Fruit fly (Drosophila melanogaster) whole organism, embryonic: ENCODE measurements around the gene CG34429.
A peak's percentile ranks its signal among the peaks of the same experiment; 100 is the strongest.

Experiments used
- Antp ChIP-seq: fragments of 200-800 bp; sonication (Bioruptor generic); optimal IDR thresholded peaks from 3 replicates; lab custom pipeline; 2016; ENCODE audit warnings: missing biosample characterization, missing genetic modification characterization
- Atf3 ChIP-seq: fragments of 200-800 bp; sonication (Bioruptor generic); optimal IDR thresholded peaks from 3 replicates; lab custom pipeline; 2016; ENCODE audit warnings: missing biosample characterization, missing genetic modification characterization
- BEAF-32 ChIP-seq: fragments of 200-800 bp; sonication (Bioruptor generic); optimal IDR thresholded peaks from 3 replicates; lab custom pipeline; 2017; ENCODE audit warnings: missing biosample characterization, missing genetic modification characterization, mild to moderate bottlenecking, moderate library complexity, missing genetic modification reagents
- CG10209 ChIP-seq: fragments of 200-800 bp; sonication (Bioruptor generic); optimal IDR thresholded peaks from 3 replicates; lab custom pipeline; 2017; ENCODE audit warnings: missing biosample characterization, mild to moderate bottlenecking, missing genetic modification characterization, missing genetic modification reagents
- CG11560 ChIP-seq: fragments of 200-800 bp; sonication (Bioruptor generic); IDR thresholded peaks from 3 replicates; pipeline ENCODE4 v1.3.6; 2022; ENCODE audit warnings: missing biosample characterization, missing genetic modification characterization
- CG12391 ChIP-seq: fragments of 200-800 bp; sonication (Bioruptor generic); optimal IDR thresholded peaks from 3 replicates; lab custom pipeline; 2018; ENCODE audit warnings: missing biosample characterization, mild to moderate bottlenecking, missing genetic modification characterization, moderate library complexity
- CG12659 ChIP-seq: fragments of 200-800 bp; sonication (Bioruptor generic); optimal IDR thresholded peaks from 3 replicates; lab custom pipeline; 2017; ENCODE audit warnings: mild to moderate bottlenecking, missing biosample characterization, missing genetic modification reagents, missing genetic modification characterization
- CG12769 ChIP-seq: fragments of 200-800 bp; sonication (Bioruptor generic); optimal IDR thresholded peaks from 2 replicates; lab custom pipeline; 2019; ENCODE audit warnings: missing biosample characterization, mild to moderate bottlenecking, missing genetic modification characterization, moderate library complexity
- CG1602 ChIP-seq: fragments of 200-800 bp; sonication (Bioruptor generic); optimal IDR thresholded peaks from 3 replicates; lab custom pipeline; 2016; ENCODE audit warnings: missing biosample characterization, missing genetic modification characterization
- CG1603 ChIP-seq: fragments of 200-800 bp; sonication (Bioruptor generic); optimal IDR thresholded peaks from 2 replicates; lab custom pipeline; 2019; ENCODE audit warnings: missing biosample characterization, mild to moderate bottlenecking, missing genetic modification characterization, moderate library complexity
- CG16815 ChIP-seq: fragments of 200-800 bp; sonication (Bioruptor generic); optimal IDR thresholded peaks from 3 replicates; lab custom pipeline; 2017; ENCODE audit warnings: missing biosample characterization, mild to moderate bottlenecking, missing genetic modification characterization
- CG18476 ChIP-seq: fragments of 200-800 bp; sonication (Bioruptor generic); optimal IDR thresholded peaks from 2 replicates; lab custom pipeline; 2016; ENCODE audit warnings: missing biosample characterization, mild to moderate bottlenecking, missing genetic modification characterization
- CG2129 ChIP-seq: fragments of 200-800 bp; sonication (Bioruptor generic); IDR thresholded peaks from 2 replicates; pipeline ENCODE4 v1.3.6; 2022; ENCODE audit warnings: missing biosample characterization, missing genetic modification characterization; ENCODE audit not compliant: partially characterized antibody
- CG2875 ChIP-seq: fragments of 200-800 bp; sonication (Bioruptor generic); optimal IDR thresholded peaks from 2 replicates; lab custom pipeline; 2017; ENCODE audit warnings: missing biosample characterization, mild to moderate bottlenecking, missing genetic modification characterization, missing genetic modification reagents
- CG32532 ChIP-seq: fragments of 200-800 bp; sonication (Bioruptor generic); IDR thresholded peaks from 2 replicates; pipeline ENCODE4 v1.3.6; 2022; ENCODE audit warnings: missing biosample characterization, missing genetic modification characterization
- CG5953 ChIP-seq: fragments of 200-800 bp; sonication (Bioruptor generic); IDR thresholded peaks from 2 replicates; pipeline ENCODE4 v1.3.6; 2022; ENCODE audit warnings: missing biosample characterization, missing genetic modification characterization
- CG9215 ChIP-seq: fragments of 200-800 bp; sonication (Bioruptor generic); IDR thresholded peaks from 2 replicates; pipeline ENCODE4 v1.3.6; 2022; ENCODE audit warnings: missing biosample characterization, missing genetic modification characterization
- CG9437 ChIP-seq: fragments of 200-800 bp; sonication (Bioruptor generic); optimal IDR thresholded peaks from 2 replicates; lab custom pipeline; 2018; ENCODE audit warnings: missing biosample characterization, mild to moderate bottlenecking, missing genetic modification characterization
- Doc3 ChIP-seq: fragments of 200-800 bp; sonication (Bioruptor generic); IDR thresholded peaks from 3 replicates; pipeline ENCODE4 v1.3.6; 2022; ENCODE audit warnings: missing biosample characterization, missing genetic modification characterization; ENCODE audit not compliant: partially characterized antibody
- HLHmδ ChIP-seq: fragments of 200-800 bp; sonication (Bioruptor generic); optimal IDR thresholded peaks from 2 replicates; lab custom pipeline; 2018; ENCODE audit warnings: missing biosample characterization, mild to moderate bottlenecking, missing genetic modification characterization, moderate library complexity
- Hmr ChIP-seq: fragments of 200-800 bp; sonication (Bioruptor generic); optimal IDR thresholded peaks from 3 replicates; lab custom pipeline; 2017; ENCODE audit warnings: mild to moderate bottlenecking, missing biosample characterization, missing genetic modification reagents, missing genetic modification characterization
- Hmx ChIP-seq: fragments of 200-800 bp; sonication (Bioruptor generic); optimal IDR thresholded peaks from 2 replicates; lab custom pipeline; 2016; ENCODE audit warnings: missing biosample characterization, missing genetic modification characterization
- Hr3 ChIP-seq: fragments of 200-800 bp; sonication (Bioruptor generic); optimal IDR thresholded peaks from 3 replicates; lab custom pipeline; 2016; ENCODE audit warnings: missing biosample characterization, missing genetic modification characterization
- Nf-YC ChIP-seq: fragments of 200-800 bp; optimal IDR thresholded peaks from 3 replicates; lab custom pipeline; 2019; ENCODE audit warnings: missing biosample characterization, mild to moderate bottlenecking, missing genetic modification characterization, moderate library complexity
- Side ChIP-seq: fragments of 200-800 bp; sonication (Bioruptor generic); optimal IDR thresholded peaks from 2 replicates; lab custom pipeline; 2016; ENCODE audit warnings: missing biosample characterization, missing genetic modification characterization
- Sry-β ChIP-seq: fragments of 200-800 bp; sonication (Bioruptor generic); optimal IDR thresholded peaks from 2 replicates; lab custom pipeline; 2018; ENCODE audit warnings: missing biosample characterization, mild to moderate bottlenecking, missing genetic modification characterization, moderate library complexity
- Tbp ChIP-seq: fragments of >200 bp; optimal IDR thresholded peaks from 2 replicates; lab custom pipeline; 2018; ENCODE audit warnings: missing biosample characterization, missing genetic modification characterization
- bcd ChIP-seq: fragments of 200-800 bp; sonication (Bioruptor generic); optimal IDR thresholded peaks from 2 replicates; lab custom pipeline; 2017; ENCODE audit warnings: missing biosample characterization, mild to moderate bottlenecking, missing genetic modification characterization
- caup ChIP-seq: fragments of 200-800 bp; sonication (Bioruptor generic); optimal IDR thresholded peaks from 3 replicates; lab custom pipeline; 2017; ENCODE audit warnings: missing biosample characterization, mild to moderate bottlenecking, missing genetic modification characterization, moderate library complexity; ENCODE audit not compliant: severe bottlenecking
- chinmo ChIP-seq: fragments of 200-800 bp; sonication (Bioruptor generic); IDR thresholded peaks from 4 replicates; pipeline ENCODE4 v1.3.6; 2022; ENCODE audit warnings: missing biosample characterization, missing genetic modification characterization; ENCODE audit not compliant: partially characterized antibody
- dm ChIP-seq: fragments of 200-800 bp; sonication (Bioruptor generic); optimal IDR thresholded peaks from 3 replicates; lab custom pipeline; 2016; ENCODE audit warnings: missing biosample characterization, missing genetic modification characterization
- emc ChIP-seq: fragments of 200-800 bp; sonication (Bioruptor generic); optimal IDR thresholded peaks from 2 replicates; lab custom pipeline; 2016; ENCODE audit warnings: missing biosample characterization, missing genetic modification characterization
- gro ChIP-seq: fragments of 200-800 bp; sonication (Bioruptor generic); optimal IDR thresholded peaks from 2 replicates; lab custom pipeline; 2016; ENCODE audit warnings: missing biosample characterization, missing genetic modification characterization
- gsb ChIP-seq: fragments of 200-800 bp; sonication (Bioruptor generic); IDR thresholded peaks from 2 replicates; pipeline ENCODE4 v1.3.6; 2022; ENCODE audit warnings: missing biosample characterization, missing genetic modification characterization
- hbn ChIP-seq: fragments of 200-800 bp; sonication (Bioruptor generic); IDR thresholded peaks from 2 replicates; pipeline ENCODE4 v1.3.6; 2022; ENCODE audit warnings: missing biosample characterization, missing genetic modification characterization; ENCODE audit not compliant: partially characterized antibody
- hkb ChIP-seq, 2 experiments: fragments of 200-800 bp in 1 of 2; fragments of >200 bp in 1 of 2; sonication (Bioruptor generic) in 1 of 2; IDR thresholded peaks in 1 of 2; optimal IDR thresholded peaks in 1 of 2; 2 replicates each; pipeline versions ENCODE4 v1.3.6 to Lab custom; 2017 to 2022; ENCODE audit warnings: missing biosample characterization in 1 of 2, missing genetic modification characterization in 1 of 2
- oc ChIP-seq: fragments of 200-800 bp; sonication (Bioruptor generic); optimal IDR thresholded peaks from 2 replicates; lab custom pipeline; 2018; ENCODE audit warnings: missing biosample characterization, mild to moderate bottlenecking, missing genetic modification characterization, moderate library complexity
- ranshi ChIP-seq: fragments of 200-800 bp; sonication (Bioruptor generic); IDR thresholded peaks from 2 replicates; pipeline ENCODE4 v1.3.6; 2022; ENCODE audit warnings: missing biosample characterization, missing genetic modification characterization
- repo ChIP-seq: fragments of 200-800 bp; sonication (Bioruptor generic); optimal IDR thresholded peaks from 2 replicates; lab custom pipeline; 2016; ENCODE audit warnings: missing biosample characterization, missing genetic modification characterization
- run ChIP-seq: fragments of 200-800 bp; sonication (Bioruptor generic); optimal IDR thresholded peaks from 3 replicates; lab custom pipeline; 2018; ENCODE audit warnings: missing biosample characterization, mild to moderate bottlenecking, missing genetic modification characterization
- ssp ChIP-seq: fragments of 200-800 bp; sonication (Bioruptor generic); IDR thresholded peaks from 2 replicates; pipeline ENCODE4 v1.3.6; 2022; ENCODE audit warnings: missing biosample characterization, missing genetic modification characterization
- tx ChIP-seq: fragments of 200-800 bp; sonication (Bioruptor generic); optimal IDR thresholded peaks from 2 replicates; lab custom pipeline; 2016; ENCODE audit warnings: missing biosample characterization, missing genetic modification characterization
- unpg ChIP-seq: fragments of 200-800 bp; sonication (Bioruptor generic); optimal IDR thresholded peaks from 3 replicates; lab custom pipeline; 2018; ENCODE audit warnings: missing biosample characterization, mild to moderate bottlenecking, missing genetic modification characterization, moderate library complexity
- vfl ChIP-seq: fragments of 200-800 bp; sonication (Bioruptor generic); optimal IDR thresholded peaks from 2 replicates; lab custom pipeline; 2016; ENCODE audit warnings: missing biosample characterization, missing genetic modification characterization
- wdn ChIP-seq: fragments of 200-800 bp; sonication (Bioruptor generic); IDR thresholded peaks from 2 replicates; pipeline ENCODE4 v1.3.6; 2022; ENCODE audit warnings: missing biosample characterization, missing genetic modification characterization
- zen ChIP-seq: fragments of 200-800 bp; sonication (Bioruptor generic); optimal IDR thresholded peaks from 3 replicates; lab custom pipeline; 2018; ENCODE audit warnings: missing biosample characterization, mild to moderate bottlenecking, missing genetic modification characterization, moderate library complexity
- zen2 ChIP-seq: fragments of 200-800 bp; sonication (Bioruptor generic); IDR thresholded peaks from 3 replicates; pipeline ENCODE4 v1.3.6; 2022; ENCODE audit warnings: missing biosample characterization, missing genetic modification characterization; ENCODE audit not compliant: partially characterized antibody
- zfh2 ChIP-seq: fragments of 200-800 bp; sonication (Bioruptor generic); optimal IDR thresholded peaks from 2 replicates; lab custom pipeline; 2016; ENCODE audit warnings: missing biosample characterization, missing genetic modification characterization

Gene CG34429

DNA sequence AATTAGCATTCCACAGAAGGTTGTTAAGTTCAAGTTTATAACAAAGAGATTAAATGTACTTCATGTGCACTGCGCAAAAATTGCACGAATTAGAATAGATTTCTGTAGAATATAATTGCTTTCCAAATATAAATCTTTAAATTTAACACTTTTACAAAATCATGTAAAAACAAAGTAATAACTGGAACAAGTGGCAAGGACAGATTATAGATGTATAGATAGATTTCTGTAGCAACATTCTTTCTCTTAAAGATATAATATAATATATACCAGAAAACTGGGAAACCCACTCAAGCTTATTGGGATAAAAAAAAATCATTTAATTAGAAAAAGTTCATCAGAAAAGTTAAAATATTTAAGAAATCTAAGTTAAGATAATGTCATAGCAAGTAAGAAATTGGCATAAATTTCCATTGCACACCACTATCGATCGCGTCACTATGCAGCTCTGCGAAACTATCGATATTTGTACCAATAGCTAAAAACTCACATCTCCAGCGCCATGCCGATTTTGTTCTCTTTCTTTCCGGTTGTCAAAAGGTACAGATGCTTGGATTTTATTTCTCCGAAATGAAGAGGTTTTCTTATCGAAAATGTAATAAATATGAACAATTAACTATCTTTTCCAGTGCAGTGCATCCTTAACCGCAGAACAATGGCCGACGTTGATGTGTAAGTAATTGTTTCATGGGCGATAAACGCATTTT lies 39.8 kb upstream of the CG34429 start, which contains the start of gene RpS12 (continued):
- TF ChIP-seq CG16815 (GFP tag; lab: Kevin White, UChicago) (peak; percentile 11), CG1602 (GFP tag; lab: Kevin White, UChicago) (peak; percentile 66), chinmo (peak; percentile 60; the same call in 1 of the 4 replicates), CG12659 (GFP tag; lab: Kevin White, UChicago) (peak; percentile 73), CG12769 (tag; lab: Kevin White, UChicago) (peak; percentile 64), bcd (peak; percentile 86), CG11560 (no peak), Doc3 (GFP tag; lab: Robert Waterston, UW) (peak; percentile 52; the same call in 1 of the 3 replicates), Nf-YC (tag; lab: Kevin White, UChicago) (peak; percentile 38), gro (GFP tag; lab: Kevin White, UChicago) (peak; percentile 82), dm (GFP tag; lab: Kevin White, UChicago) (peak; percentile 96), Side (peak; percentile 68), ranshi (GFP tag; lab: Robert Waterston, UW) (peak; percentile 85), Sry-β (GFP tag; lab: Kevin White, UChicago) (peak; percentile 17), Antp (GFP tag; lab: Kevin White, UChicago) (peak; percentile 80), CG5953 (GFP tag; lab: Robert Waterston, UW) (peak; percentile 88), CG32532 (GFP tag; lab: Robert Waterston, UW) (peak; percentile 82), tx (peak; percentile 51), CG2875 (peak; percentile 66), zen (tag; lab: Kevin White, UChicago) (peak; percentile 52), CG9215 (GFP tag; lab: Robert Waterston, UW) (peak; percentile 60), unpg (GFP tag; lab: Kevin White, UChicago) (peak; percentile 65), Atf3 (GFP tag; lab: Kevin White, UChicago) (peak; percentile 81), hkb (optimal IDR thresholded peaks at IDR 0.05; lab: Kevin White, UChicago) (no peak), hkb (GFP tag; IDR thresholded peaks at IDR 0.05; lab: Robert Waterston, UW) (peak; percentile 76), caup (GFP tag; lab: Kevin White, UChicago) (peak; percentile 93), Hmr (GFP tag; lab: Kevin White, UChicago) (peak; percentile 91), zfh2 (GFP tag; lab: Kevin White, UChicago) (peak; percentile 78), CG10209 (GFP tag; lab: Kevin White, UChicago) (peak; percentile 79), CG12391 (tag; lab: Kevin White, UChicago) (peak; percentile 73), oc (tag; lab: Kevin White, UChicago) (peak; percentile 20), hbn (GFP tag; lab: Robert Waterston, UW) (peak; percentile 63), CG9437 (peak; percentile 47), CG1603 (tag; lab: Kevin White, UChicago) (peak; percentile 93), CG18476 (no peak), wdn (GFP tag; lab: Robert Waterston, UW) (peak; percentile 57), repo (GFP tag; lab: Kevin White, UChicago) (peak; percentile 72), run (tag; lab: Kevin White, UChicago) (peak; percentile 19), vfl (GFP tag; lab: Kevin White, UChicago) (peak; percentile 71), Hr3 (GFP tag; lab: Kevin White, UChicago) (peak; percentile 55), Tbp (GFP tag; lab: Kevin White, UChicago) (no peak), CG2129 (GFP tag; lab: Robert Waterston, UW) (peak; percentile 52), HLHmδ (peak; percentile 68), Hmx (GFP tag; lab: Kevin White, UChicago) (no peak), ssp (peak; percentile 97), zen2 (peak; percentile 20; the same call in 1 of the 3 replicates), BEAF-32 (GFP tag; lab: Kevin White, UChicago) (peak; percentile 86), emc (GFP tag; lab: Kevin White, UChicago) (peak; percentile 76), gsb (GFP tag; lab: Robert Waterston, UW) (peak; percentile 50; the same call in 1 of the 2 replicates)
